Worm (Caenorhabditis elegans) whole organism, L3 larva: ENCODE results near the gene phf-33.

ENCODE experiments used
- R02D3.7 ChIP-seq: fragments of 150-350 bp; optimal IDR thresholded peaks from 2 replicates; lab custom pipeline; 2014; ENCODE audit warnings: missing biosample characterization, missing genetic modification characterization
- ama-1 ChIP-seq: fragments of 150-350 bp; optimal IDR thresholded peaks from 2 replicates; lab custom pipeline; 2018
- elt-1 ChIP-seq: fragments of 150-350 bp; optimal IDR thresholded peaks from 2 replicates; lab custom pipeline; 2014; ENCODE audit warnings: missing biosample characterization, missing genetic modification characterization
- eor-1 ChIP-seq, 2 experiments: fragments of 150-350 bp; optimal IDR thresholded peaks; 2 replicates each; lab custom pipeline; 2014 to 2018; ENCODE audit warnings: missing biosample characterization in 2 of 2, missing genetic modification characterization in 2 of 2
- lin-39 ChIP-seq: fragments of 150-350 bp; optimal IDR thresholded peaks from 2 replicates; lab custom pipeline; 2018; ENCODE audit warnings: missing biosample characterization, missing genetic modification reagents, missing genetic modification characterization
- mdl-1 ChIP-seq: fragments of 150-350 bp; optimal IDR thresholded peaks from 2 replicates; lab custom pipeline; 2014; ENCODE audit warnings: missing biosample characterization, missing genetic modification characterization
- nhr-12 ChIP-seq: fragments of 150-350 bp; optimal IDR thresholded peaks from 2 replicates; lab custom pipeline; 2014; ENCODE audit warnings: missing biosample characterization, missing genetic modification characterization
- nhr-25 ChIP-seq: sonication (generic microtip); optimal IDR thresholded peaks from 2 replicates; lab custom pipeline; 2017; ENCODE audit warnings: missing biosample characterization, missing genetic modification characterization
- nhr-77 ChIP-seq: fragments of 150-350 bp; optimal IDR thresholded peaks from 2 replicates; lab custom pipeline; 2014; ENCODE audit warnings: missing biosample characterization, missing genetic modification characterization
- snpc-4 ChIP-seq: fragments of 150-350 bp; optimal IDR thresholded peaks from 2 replicates; lab custom pipeline; 2014; ENCODE audit warnings: missing biosample characterization, missing genetic modification characterization
- tbx-2 ChIP-seq: sonication (generic microtip); optimal IDR thresholded peaks from 2 replicates; lab custom pipeline; 2016; ENCODE audit warnings: mild to moderate bottlenecking, missing genetic modification characterization, missing compliant biosample characterization
- zag-1 ChIP-seq: fragments of 150-350 bp; optimal IDR thresholded peaks from 2 replicates; lab custom pipeline; 2014; ENCODE audit warnings: missing biosample characterization, missing genetic modification characterization
- ztf-11 ChIP-seq: fragments of 150-350 bp; optimal IDR thresholded peaks from 2 replicates; lab custom pipeline; 2014; ENCODE audit warnings: missing biosample characterization, missing genetic modification characterization

- no peak for TF ChIP-seq mdl-1 (tag; lab: Kevin White, UChicago)
- no peak for TF ChIP-seq ama-1 (lab: Kevin White, UChicago)
- TF ChIP-seq ztf-11 (tag; lab: Kevin White, UChicago): no peak
- no peak for TF ChIP-seq snpc-4
- TF ChIP-seq lin-39 (tag; lab: Kevin White, UChicago): no peak
- no peak for TF ChIP-seq tbx-2 (tag; lab: Kevin White, UChicago)
- no peak for TF ChIP-seq nhr-12 (tag; lab: Kevin White, UChicago)
- no peak for TF ChIP-seq eor-1 (tag; optimal IDR thresholded peaks at IDR 0.05; lab: Kevin White, UChicago)
- no peak for TF ChIP-seq R02D3.7
- no peak for TF ChIP-seq zag-1 (tag; lab: Kevin White, UChicago)
- no peak for TF ChIP-seq elt-1 (tag; lab: Kevin White, UChicago)
- TF ChIP-seq nhr-77: no peak
- no peak for TF ChIP-seq nhr-25 (tag; lab: Kevin White, UChicago)
Measured at ce11 chrX:13262195-13262594, 16.6 kb downstream of the phf-33 start, which contains the start of gene K09A11.1.
